Fruit fly (Drosophila melanogaster) whole organism, embryonic: ENCODE measurements around the gene CG16852.
A peak's percentile ranks its signal among the peaks of the same experiment; 100 is the strongest.

Experiments
- Asciz ChIP-seq: fragments of 200-800 bp; sonication (Bioruptor generic); optimal IDR thresholded peaks from 2 replicates; lab custom pipeline; 2017; ENCODE audit warnings: missing biosample characterization, mild to moderate bottlenecking, missing genetic modification characterization, missing genetic modification reagents
- BEAF-32 ChIP-seq: fragments of 200-800 bp; sonication (Bioruptor generic); optimal IDR thresholded peaks from 3 replicates; lab custom pipeline; 2017; ENCODE audit warnings: missing biosample characterization, missing genetic modification characterization, mild to moderate bottlenecking, moderate library complexity, missing genetic modification reagents
- BtbVII ChIP-seq: fragments of 200-800 bp; sonication (Bioruptor generic); optimal IDR thresholded peaks from 3 replicates; lab custom pipeline; 2017; ENCODE audit warnings: missing biosample characterization, mild to moderate bottlenecking, missing genetic modification characterization
- CG10959 ChIP-seq: fragments of 200-800 bp; sonication (Bioruptor generic); IDR thresholded peaks from 2 replicates; pipeline ENCODE4 v1.3.6; 2022; ENCODE audit warnings: missing biosample characterization, missing genetic modification characterization
- CG11456 ChIP-seq: fragments of 200-800 bp; sonication (Bioruptor generic); IDR thresholded peaks from 3 replicates; pipeline ENCODE4 v1.3.6; 2022; ENCODE audit warnings: missing biosample characterization, missing genetic modification characterization
- CG11695 ChIP-seq: fragments of 200-800 bp; sonication (Bioruptor generic); IDR thresholded peaks from 3 replicates; pipeline ENCODE4 v1.3.6; 2022; ENCODE audit warnings: missing biosample characterization, missing genetic modification characterization
- CG12071 ChIP-seq: fragments of 200-800 bp; sonication (Bioruptor generic); optimal IDR thresholded peaks from 3 replicates; lab custom pipeline; 2018; ENCODE audit warnings: missing biosample characterization, mild to moderate bottlenecking, missing genetic modification characterization
- CG12659 ChIP-seq: fragments of 200-800 bp; sonication (Bioruptor generic); optimal IDR thresholded peaks from 3 replicates; lab custom pipeline; 2017; ENCODE audit warnings: mild to moderate bottlenecking, missing biosample characterization, missing genetic modification reagents, missing genetic modification characterization
- CG15514 ChIP-seq: fragments of 200-800 bp; sonication (Bioruptor generic); optimal IDR thresholded peaks from 3 replicates; lab custom pipeline; 2017; ENCODE audit warnings: missing biosample characterization, missing genetic modification characterization, mild to moderate bottlenecking, moderate library complexity, missing genetic modification reagents
- CG17829 ChIP-seq: fragments of 200-800 bp; optimal IDR thresholded peaks from 2 replicates; lab custom pipeline; 2019; ENCODE audit warnings: missing biosample characterization, mild to moderate bottlenecking, missing genetic modification characterization, moderate library complexity
- CG30403 ChIP-seq: fragments of 200-800 bp; sonication (Bioruptor generic); optimal IDR thresholded peaks from 3 replicates; lab custom pipeline; 2016; ENCODE audit warnings: missing biosample characterization, missing genetic modification characterization
- CG30431 ChIP-seq: fragments of 200-800 bp; sonication (Bioruptor generic); optimal IDR thresholded peaks from 2 replicates; lab custom pipeline; 2017; ENCODE audit warnings: missing biosample characterization, missing genetic modification characterization
- CG3065 ChIP-seq: fragments of 200-800 bp; sonication (Bioruptor generic); optimal IDR thresholded peaks from 2 replicates; lab custom pipeline; 2016; ENCODE audit warnings: missing biosample characterization, missing genetic modification characterization
- CG34376 ChIP-seq: fragments of 200-800 bp; sonication (Bioruptor generic); optimal IDR thresholded peaks from 2 replicates; lab custom pipeline; 2018; ENCODE audit warnings: missing biosample characterization, mild to moderate bottlenecking, missing genetic modification characterization
- CG4282 ChIP-seq: fragments of 200-800 bp; sonication (Bioruptor generic); optimal IDR thresholded peaks from 2 replicates; lab custom pipeline; 2016; ENCODE audit warnings: missing biosample characterization, missing genetic modification characterization
- CG5180 ChIP-seq: fragments of 200-800 bp; sonication (Bioruptor generic); optimal IDR thresholded peaks from 3 replicates; lab custom pipeline; 2017; ENCODE audit warnings: missing biosample characterization, missing genetic modification characterization, mild to moderate bottlenecking, moderate library complexity, missing genetic modification reagents
- CG6813 ChIP-seq: fragments of 200-800 bp; sonication (Bioruptor generic); optimal IDR thresholded peaks from 2 replicates; lab custom pipeline; 2017; ENCODE audit warnings: missing biosample characterization, missing genetic modification characterization, mild to moderate bottlenecking, moderate library complexity, missing genetic modification reagents
- CG7786 ChIP-seq: fragments of 200-800 bp; sonication (Bioruptor generic); optimal IDR thresholded peaks from 2 replicates; lab custom pipeline; 2016; ENCODE audit warnings: missing biosample characterization, missing genetic modification characterization
- CG8388 ChIP-seq: fragments of 200-800 bp; sonication (Bioruptor generic); optimal IDR thresholded peaks from 2 replicates; lab custom pipeline; 2019; ENCODE audit warnings: missing biosample characterization, mild to moderate bottlenecking, missing genetic modification characterization, moderate library complexity
- CHES-1-like ChIP-seq: fragments of 200-800 bp; sonication (Bioruptor generic); optimal IDR thresholded peaks from 2 replicates; lab custom pipeline; 2016; ENCODE audit warnings: missing biosample characterization, missing genetic modification characterization
- CoRest ChIP-seq: fragments of 200-800 bp; sonication (Bioruptor generic); optimal IDR thresholded peaks from 3 replicates; lab custom pipeline; 2018; ENCODE audit warnings: missing biosample characterization, mild to moderate bottlenecking, missing genetic modification characterization, moderate library complexity
- Dip2 ChIP-seq: fragments of 200-800 bp; sonication (Bioruptor generic); IDR thresholded peaks from 2 replicates; pipeline ENCODE4 v1.3.6; 2022; ENCODE audit warnings: missing biosample characterization, missing genetic modification characterization
- Dip3 ChIP-seq: fragments of 200-800 bp; sonication (Bioruptor generic); optimal IDR thresholded peaks from 3 replicates; lab custom pipeline; 2016; ENCODE audit warnings: missing biosample characterization, missing genetic modification characterization
- Doc2 ChIP-seq: fragments of 200-800 bp; sonication (Bioruptor generic); IDR thresholded peaks from 2 replicates; pipeline ENCODE4 v1.3.6; 2022; ENCODE audit warnings: missing biosample characterization, missing genetic modification characterization
- ERR ChIP-seq: fragments of 200-800 bp; sonication (Bioruptor generic); optimal IDR thresholded peaks from 2 replicates; lab custom pipeline; 2016; ENCODE audit warnings: missing biosample characterization, missing genetic modification characterization
- Mad ChIP-seq: fragments of 200-800 bp; sonication (Bioruptor generic); optimal IDR thresholded peaks from 2 replicates; lab custom pipeline; 2016; ENCODE audit warnings: missing biosample characterization, missing genetic modification characterization
- Meics ChIP-seq: fragments of 200-800 bp; sonication (Bioruptor generic); optimal IDR thresholded peaks from 2 replicates; lab custom pipeline; 2017; ENCODE audit warnings: missing biosample characterization, mild to moderate bottlenecking, missing genetic modification characterization
- Neu2 ChIP-seq: fragments of 200-800 bp; sonication (Bioruptor generic); optimal IDR thresholded peaks from 3 replicates; lab custom pipeline; 2016; ENCODE audit warnings: missing biosample characterization, missing genetic modification characterization, borderline replicate concordance
- Nf-YA ChIP-seq: fragments of 200-800 bp; sonication (Bioruptor generic); IDR thresholded peaks from 2 replicates; pipeline ENCODE4 v1.3.6; 2022; ENCODE audit warnings: missing biosample characterization, missing genetic modification characterization
- Rfx ChIP-seq: fragments of 200-800 bp; sonication (Bioruptor generic); IDR thresholded peaks from 2 replicates; pipeline ENCODE4 v1.3.6; 2022; ENCODE audit warnings: missing biosample characterization, missing genetic modification characterization
- Sin3A ChIP-seq: fragments of >200 bp; optimal IDR thresholded peaks from 2 replicates; lab custom pipeline; 2018
- cad ChIP-seq: fragments of >200 bp; optimal IDR thresholded peaks from 2 replicates; lab custom pipeline; 2017; ENCODE audit warnings: missing biosample characterization, missing genetic modification characterization
- cg ChIP-seq: fragments of 200-800 bp; sonication (Bioruptor generic); optimal IDR thresholded peaks from 3 replicates; lab custom pipeline; 2019; ENCODE audit warnings: missing biosample characterization, mild to moderate bottlenecking, missing genetic modification characterization, moderate library complexity
- fd64A ChIP-seq: fragments of 200-800 bp; sonication (Bioruptor generic); optimal IDR thresholded peaks from 3 replicates; lab custom pipeline; 2018; ENCODE audit warnings: missing biosample characterization, mild to moderate bottlenecking, missing genetic modification characterization
- ftz-f1 ChIP-seq: fragments of 200-800 bp; sonication (Bioruptor generic); optimal IDR thresholded peaks from 2 replicates; lab custom pipeline; 2016; ENCODE audit warnings: missing biosample characterization, missing genetic modification characterization
- gce ChIP-seq: fragments of 200-800 bp; sonication (Bioruptor generic); IDR thresholded peaks from 3 replicates; pipeline ENCODE4 v1.3.6; 2022; ENCODE audit warnings: missing biosample characterization, missing genetic modification characterization
- lmd ChIP-seq: fragments of 200-800 bp; sonication (Bioruptor generic); IDR thresholded peaks from 2 replicates; pipeline ENCODE4 v1.3.6; 2022; ENCODE audit warnings: missing biosample characterization, missing genetic modification characterization
- lov ChIP-seq, 2 experiments: fragments of 200-800 bp in 1 of 2; fragments of >200 bp in 1 of 2; sonication (Bioruptor generic) in 1 of 2; IDR thresholded peaks in 1 of 2; optimal IDR thresholded peaks in 1 of 2; 2 replicates in 1 of 2; 3 replicates in 1 of 2; pipeline versions ENCODE4 v1.3.6 to Lab custom; 2017 to 2022; ENCODE audit warnings: missing biosample characterization in 1 of 2, missing genetic modification characterization in 1 of 2
- luna ChIP-seq: fragments of 200-800 bp; sonication (Bioruptor generic); optimal IDR thresholded peaks from 2 replicates; lab custom pipeline; 2016; ENCODE audit warnings: missing biosample characterization, missing genetic modification characterization
- maf-S ChIP-seq: fragments of 200-800 bp; sonication (Bioruptor generic); optimal IDR thresholded peaks from 2 replicates; lab custom pipeline; 2016; ENCODE audit warnings: missing biosample characterization, missing genetic modification characterization
- nmo ChIP-seq: fragments of 200-800 bp; sonication (Bioruptor generic); optimal IDR thresholded peaks from 2 replicates; lab custom pipeline; 2018; ENCODE audit warnings: missing biosample characterization, mild to moderate bottlenecking, missing genetic modification characterization, moderate library complexity
- seq ChIP-seq: fragments of 200-800 bp; sonication (Bioruptor generic); IDR thresholded peaks from 2 replicates; pipeline ENCODE4 v1.3.6; 2022; ENCODE audit warnings: missing biosample characterization, missing genetic modification characterization
- tll ChIP-seq, 2 experiments: fragments of 200-800 bp in 1 of 2; fragments of >200 bp in 1 of 2; sonication (Bioruptor generic) in 1 of 2; optimal IDR thresholded peaks; 2 replicates each; lab custom pipeline; 2017 to 2019; ENCODE audit warnings: missing biosample characterization in 2 of 2, missing genetic modification characterization in 2 of 2, mild to moderate bottlenecking in 1 of 2, moderate library complexity in 1 of 2
- tna ChIP-seq: fragments of 200-800 bp; sonication (Bioruptor generic); IDR thresholded peaks from 2 replicates; pipeline ENCODE4 v1.3.6; 2022; ENCODE audit warnings: missing biosample characterization, missing genetic modification characterization; ENCODE audit not compliant: partially characterized antibody
- vfl ChIP-seq: fragments of 200-800 bp; sonication (Bioruptor generic); optimal IDR thresholded peaks from 2 replicates; lab custom pipeline; 2016; ENCODE audit warnings: missing biosample characterization, missing genetic modification characterization
- wdn ChIP-seq: fragments of 200-800 bp; sonication (Bioruptor generic); IDR thresholded peaks from 2 replicates; pipeline ENCODE4 v1.3.6; 2022; ENCODE audit warnings: missing biosample characterization, missing genetic modification characterization
- wor ChIP-seq: fragments of 200-800 bp; sonication (Bioruptor generic); IDR thresholded peaks from 2 replicates; pipeline ENCODE4 v1.3.6; 2022; ENCODE audit warnings: missing biosample characterization, missing genetic modification characterization
- zen ChIP-seq: fragments of 200-800 bp; sonication (Bioruptor generic); optimal IDR thresholded peaks from 3 replicates; lab custom pipeline; 2018; ENCODE audit warnings: missing biosample characterization, mild to moderate bottlenecking, missing genetic modification characterization, moderate library complexity

CG16852 gene

DNA sequence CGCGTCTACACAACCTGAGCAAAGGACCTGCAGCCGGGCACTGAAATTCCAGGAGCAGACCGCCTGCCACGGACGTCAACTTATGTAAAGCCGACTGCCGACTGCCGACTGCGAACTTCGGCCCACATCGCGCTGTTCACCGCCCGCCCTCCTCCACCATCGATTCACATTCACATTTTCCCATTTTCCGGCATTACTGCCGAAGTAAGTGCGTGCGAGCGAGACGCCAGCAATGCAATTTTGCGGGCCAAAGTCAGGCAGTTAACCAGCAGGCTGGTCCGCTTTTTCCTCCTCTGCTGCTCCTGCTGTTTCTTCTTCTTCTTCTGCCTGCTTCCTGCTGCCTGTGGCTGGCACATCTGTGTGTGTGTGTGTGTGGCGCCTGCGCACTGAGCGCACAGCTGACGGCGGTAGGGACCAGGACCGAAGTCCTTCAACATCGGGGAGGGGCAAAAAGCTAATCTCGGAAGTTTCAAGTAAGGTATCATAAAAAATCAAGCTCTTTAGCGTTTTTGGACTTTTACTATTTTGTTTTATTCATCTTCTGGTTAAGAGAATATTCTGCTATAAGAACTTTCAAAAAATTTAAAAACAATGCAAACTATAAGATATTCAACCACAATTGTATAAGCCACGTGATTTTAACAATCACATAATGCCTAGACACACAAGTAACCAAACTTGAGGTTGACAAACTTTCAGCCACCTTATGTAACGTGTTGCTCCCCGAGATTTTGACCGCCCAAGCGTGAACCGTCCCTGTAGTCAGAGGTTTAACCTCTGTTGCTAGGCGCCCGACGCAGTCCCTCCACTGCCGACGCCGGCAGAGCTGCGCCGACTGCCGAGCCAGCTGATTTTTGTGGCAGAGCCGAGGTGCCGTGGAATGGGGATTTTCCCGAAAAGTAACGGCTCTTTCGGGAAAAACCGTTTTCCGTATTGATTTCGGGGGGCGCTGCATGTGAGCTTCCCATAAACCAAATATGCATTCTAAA, 7.5 kb downstream of the CG16852 start (continued):
- TF ChIP-seq tll (GFP tag; optimal IDR thresholded peaks at IDR 0.05; lab: Kevin White, UChicago), result peak; percentile 45 to 48
- TF ChIP-seq seq (GFP tag; lab: Robert Waterston, UW), result no peak
- TF ChIP-seq wdn (GFP tag; lab: Robert Waterston, UW), result no peak
- no peak for TF ChIP-seq tna
- peak; percentile 33 for TF ChIP-seq Dip3
- TF ChIP-seq CG15514 (GFP tag; lab: Kevin White, UChicago), result peak; percentile 4
- no peak for TF ChIP-seq lov (optimal IDR thresholded peaks at IDR 0.05; lab: Kevin White, UChicago)
- TF ChIP-seq lov (GFP tag; IDR thresholded peaks at IDR 0.05; lab: Robert Waterston, UW), result 0 out of 3 replicates have a peak, but pooled peaks have one; percentile 36
- no peak for TF ChIP-seq wor
- peak; percentile 59 for TF ChIP-seq CG6813 (GFP tag; lab: Kevin White, UChicago)
- TF ChIP-seq Meics, result peak; percentile 76
- no peak for TF ChIP-seq BEAF-32 (GFP tag; lab: Kevin White, UChicago)
- TF ChIP-seq CG30403 (GFP tag; lab: Kevin White, UChicago), result peak; percentile 77
- peak; percentile 53 for TF ChIP-seq CoRest (tag; lab: Kevin White, UChicago)
- no peak for TF ChIP-seq CG12071 (GFP tag; lab: Kevin White, UChicago)
- TF ChIP-seq maf-S (GFP tag; lab: Kevin White, UChicago), result peak; percentile 54
- no peak for TF ChIP-seq Asciz (GFP tag; lab: Kevin White, UChicago)
- TF ChIP-seq CG7786 (GFP tag; lab: Kevin White, UChicago), result peak; percentile 76
- TF ChIP-seq CG30431 (GFP tag; lab: Kevin White, UChicago), result peak; percentile 41
- TF ChIP-seq CG17829 (tag; lab: Kevin White, UChicago), result peak; percentile 12
- no peak for TF ChIP-seq CG3065 (GFP tag; lab: Kevin White, UChicago)
- peak; percentile 13 for TF ChIP-seq cad
- no peak for TF ChIP-seq Mad (GFP tag; lab: Kevin White, UChicago)
- no peak for TF ChIP-seq Nf-YA (GFP tag; lab: Robert Waterston, UW)
- TF ChIP-seq zen (tag; lab: Kevin White, UChicago), result peak; percentile 61
- peak; percentile 29 for TF ChIP-seq vfl (GFP tag; lab: Kevin White, UChicago)
- TF ChIP-seq gce (GFP tag; lab: Robert Waterston, UW), result 0 out of 3 replicates have a peak, but pooled peaks have one; percentile 21
- peak; percentile 45 for TF ChIP-seq cg (GFP tag; lab: Kevin White, UChicago)
- TF ChIP-seq CG4282, result no peak
- TF ChIP-seq Neu2 (GFP tag; lab: Kevin White, UChicago), result no peak
- TF ChIP-seq CHES-1-like (GFP tag; lab: Kevin White, UChicago), result peak; percentile 27
- TF ChIP-seq CG5180 (GFP tag; lab: Kevin White, UChicago), result no peak
- TF ChIP-seq Dip2 (GFP tag; lab: Robert Waterston, UW), result no peak
- no peak for TF ChIP-seq BtbVII (GFP tag; lab: Kevin White, UChicago)
- peak; percentile 81 for TF ChIP-seq Rfx
- TF ChIP-seq CG34376, result peak; percentile 40
- peak; percentile 10 for TF ChIP-seq CG12659 (GFP tag; lab: Kevin White, UChicago)
- 0 out of 2 replicates have a peak, but pooled peaks have one; percentile 46 for TF ChIP-seq CG10959 (GFP tag; lab: Robert Waterston, UW)
- no peak for TF ChIP-seq Sin3A (lab: Kevin White, UChicago)
- no peak for TF ChIP-seq ftz-f1 (GFP tag; lab: Kevin White, UChicago)
- peak; percentile 57 for TF ChIP-seq lmd
- TF ChIP-seq Doc2, result no peak
- no peak for TF ChIP-seq fd64A (GFP tag; lab: Kevin White, UChicago)
- peak; percentile 41; the same call in 1 of the 3 replicates for TF ChIP-seq CG11695 (GFP tag; lab: Robert Waterston, UW)
- TF ChIP-seq luna, result peak; percentile 23
- peak; percentile 11 for TF ChIP-seq CG8388
- TF ChIP-seq nmo (GFP tag; lab: Kevin White, UChicago), result peak; percentile 55
- peak; percentile 63 for TF ChIP-seq CG11456 (GFP tag; lab: Robert Waterston, UW)
- TF ChIP-seq ERR, result peak; percentile 13
